Fruit fly (Drosophila melanogaster): ENCODE measurements around the gene Arpc5.

- TF ChIP-seq CTCF (optimal IDR thresholded peaks at IDR 0.05) (no peak), CG8478 (optimal IDR thresholded peaks at IDR 0.05) (no peak)
Observed at dm6 chr2L:2591569-2591968, 11.5 kb downstream of the Arpc5 start, which contains the start of gene CG15394.
